Fruit fly (Drosophila melanogaster) whole organism: ENCODE results near the gene Ppn.
A peak's percentile ranks its signal among the peaks of the same experiment; 100 is the strongest.

Experiments used
- CG8478 ChIP-seq: fragments of >200 bp; optimal IDR thresholded peaks from 2 replicates; lab custom pipeline; 2018; ENCODE audit warnings: inconsistent platforms
- Dll ChIP-seq: fragments of >200 bp; optimal IDR thresholded peaks from 2 replicates; lab custom pipeline; 2017
- EcR ChIP-seq, 2 experiments: fragments of >200 bp; optimal IDR thresholded peaks; 2 replicates each; lab custom pipeline; 2017; ENCODE audit warnings: missing biosample characterization in 2 of 2, missing genetic modification characterization in 2 of 2, missing genetic modification reagents in 2 of 2
- pan ChIP-seq: fragments of >200 bp; optimal IDR thresholded peaks from 2 replicates; lab custom pipeline; 2017
- psq ChIP-seq: fragments of >200 bp; optimal IDR thresholded peaks from 2 replicates; lab custom pipeline; 2017
- usp ChIP-seq: fragments of >200 bp; optimal IDR thresholded peaks from 2 replicates; lab custom pipeline; 2017; ENCODE audit warnings: missing biosample characterization, missing genetic modification characterization, mixed read lengths

Ppn gene

dm6 chr3R:28555793-28556192 lies 15.7 kb upstream of the Ppn start:
- TF ChIP-seq Dll (lab: Kevin White, UChicago) (no peak), pan (lab: Kevin White, UChicago) (no peak), EcR (GFP tag; optimal IDR thresholded peaks at IDR 0.05; lab: Kevin White, UChicago) (no peak), CG8478 (lab: Kevin White, UChicago) (no peak), usp (GFP tag; lab: Kevin White, UChicago) (no peak), psq (lab: Kevin White, UChicago) (no peak)

- TF ChIP-seq EcR (GFP tag; optimal IDR thresholded peaks at IDR 0.05; lab: Kevin White, UChicago) (no peak), Dll (lab: Kevin White, UChicago) (no peak), CG8478 (lab: Kevin White, UChicago) (no peak), pan (lab: Kevin White, UChicago) (no peak), usp (GFP tag; lab: Kevin White, UChicago) (no peak), psq (lab: Kevin White, UChicago) (no peak)
These were observed 15.2 kb upstream of the Ppn start for dm6 chr3R:28555324-28555723.

dm6 chr3R:28553023-28553422 lies 12.9 kb upstream of the Ppn start:
- TF ChIP-seq psq (lab: Kevin White, UChicago) (no peak), pan (lab: Kevin White, UChicago) (no peak), Dll (lab: Kevin White, UChicago) (no peak), EcR (GFP tag; optimal IDR thresholded peaks at IDR 0.05; lab: Kevin White, UChicago) (no peak), usp (GFP tag; lab: Kevin White, UChicago) (no peak), CG8478 (lab: Kevin White, UChicago) (no peak)

dm6 chr3R:28552249-28552648 lies 12.1 kb upstream of the Ppn start:
- TF ChIP-seq Dll (lab: Kevin White, UChicago) (no peak), EcR (GFP tag; optimal IDR thresholded peaks at IDR 0.05; lab: Kevin White, UChicago) (no peak), psq (lab: Kevin White, UChicago) (no peak), usp (GFP tag; lab: Kevin White, UChicago) (no peak), CG8478 (lab: Kevin White, UChicago) (no peak), pan (lab: Kevin White, UChicago) (no peak)

- TF ChIP-seq psq (lab: Kevin White, UChicago) (no peak), pan (lab: Kevin White, UChicago) (no peak), CG8478 (lab: Kevin White, UChicago) (no peak), Dll (lab: Kevin White, UChicago) (no peak), EcR (GFP tag; optimal IDR thresholded peaks at IDR 0.05; lab: Kevin White, UChicago) (no peak), usp (GFP tag; lab: Kevin White, UChicago) (no peak)
These were observed 8.3 kb upstream of the Ppn start for dm6 chr3R:28548457-28548856.

- TF ChIP-seq CG8478 (lab: Kevin White, UChicago) (peak; percentile 9), EcR (GFP tag; optimal IDR thresholded peaks at IDR 0.05; lab: Kevin White, UChicago) (no peak)
These were observed 7.1 kb upstream of the Ppn start for dm6 chr3R:28547129-28547753.

dm6 chr3R:28545663-28546062 lies 5.5 kb upstream of the Ppn start:
- TF ChIP-seq pan (lab: Kevin White, UChicago) (no peak), Dll (lab: Kevin White, UChicago) (no peak), CG8478 (lab: Kevin White, UChicago) (no peak), EcR (GFP tag; optimal IDR thresholded peaks at IDR 0.05; lab: Kevin White, UChicago) (no peak), usp (GFP tag; lab: Kevin White, UChicago) (no peak), psq (lab: Kevin White, UChicago) (no peak)

- TF ChIP-seq EcR (GFP tag; optimal IDR thresholded peaks at IDR 0.05; lab: Kevin White, UChicago) (no peak), CG8478 (lab: Kevin White, UChicago) (no peak), usp (GFP tag; lab: Kevin White, UChicago) (no peak), Dll (lab: Kevin White, UChicago) (no peak), psq (lab: Kevin White, UChicago) (no peak), pan (lab: Kevin White, UChicago) (no peak)
These were observed 4.6 kb upstream of the Ppn start, which contains the start of gene mIF2 for dm6 chr3R:28544538-28545393. TSS of gene mIF2 (minus strand) at chr3R:28544817.

- TF ChIP-seq usp (GFP tag; lab: Kevin White, UChicago) (no peak), EcR (GFP tag; optimal IDR thresholded peaks at IDR 0.05; lab: Kevin White, UChicago) (no peak), Dll (lab: Kevin White, UChicago) (no peak), CG8478 (lab: Kevin White, UChicago) (no peak), pan (lab: Kevin White, UChicago) (no peak), psq (lab: Kevin White, UChicago) (no peak)
These were observed 3.3 kb downstream of the Ppn start for dm6 chr3R:28536794-28537193.

- no peak for TF ChIP-seq psq (lab: Kevin White, UChicago)
- no peak for TF ChIP-seq Dll (lab: Kevin White, UChicago)
- TF ChIP-seq usp (GFP tag; lab: Kevin White, UChicago): no peak
- TF ChIP-seq CG8478 (lab: Kevin White, UChicago): no peak
- TF ChIP-seq EcR (GFP tag; optimal IDR thresholded peaks at IDR 0.05; lab: Kevin White, UChicago): no peak
- no peak for TF ChIP-seq pan (lab: Kevin White, UChicago)
These were observed 19.7 kb downstream of the Ppn start, which contains the start of gene CG31051 for dm6 chr3R:28520401-28520800. TSS of gene CG31051 (minus strand) at chr3R:28520515.

dm6 chr3R:28486653-28487052 lies 53.5 kb downstream of the Ppn start, which contains the start of gene Dhc98D:
TSS of gene Dhc98D (plus strand) at chr3R:28486953.
- TF ChIP-seq psq (lab: Kevin White, UChicago) (no peak), pan (lab: Kevin White, UChicago) (no peak), Dll (lab: Kevin White, UChicago) (no peak), CG8478 (lab: Kevin White, UChicago) (no peak), EcR (GFP tag; optimal IDR thresholded peaks at IDR 0.05; lab: Kevin White, UChicago) (no peak), usp (GFP tag; lab: Kevin White, UChicago) (no peak)
